Worm (Caenorhabditis elegans): ENCODE results near the gene czw-1.

- TF ChIP-seq pqm-1 (tag; optimal IDR thresholded peaks at IDR 0.05) (no peak), ztf-11 (tag; optimal IDR thresholded peaks at IDR 0.05) (no peak), elt-2 (tag; optimal IDR thresholded peaks at IDR 0.05) (no peak), nhr-11 (tag; optimal IDR thresholded peaks at IDR 0.05) (no peak), ama-1 (optimal IDR thresholded peaks at IDR 0.05) (no peak), unc-39 (tag; optimal IDR thresholded peaks at IDR 0.05) (no peak), mml-1 (tag; optimal IDR thresholded peaks at IDR 0.05) (no peak), pha-4 (tag; optimal IDR thresholded peaks at IDR 0.05) (no peak), aly-2 (tag; optimal IDR thresholded peaks at IDR 0.05) (no peak), fkh-10 (GFP tag; optimal IDR thresholded peaks at IDR 0.05) (no peak), skn-1 (tag; optimal IDR thresholded peaks at IDR 0.05) (no peak), ceh-28 (tag; optimal IDR thresholded peaks at IDR 0.05) (no peak), unc-62 (GFP tag; optimal IDR thresholded peaks at IDR 0.05) (no peak), snpc-4 (tag; optimal IDR thresholded peaks at IDR 0.05) (no peak)
Observed at ce11 chrIV:7977452-7977940, 30.9 kb upstream of the czw-1 start, which contains the start of gene ora-1.

All from whole organism, L3 larva.